Fruit fly (Drosophila melanogaster): Measurements from ENCODE around the gene Nek2.

The Nek2 gene

dm6 chrX:7893411-7894122, 2.1 kb upstream of the Nek2 start, which contains the start of the genes CG45089, ND-MNLL and p115 (continued):
- TF ChIP-seq Hr78 (GFP tag; optimal IDR thresholded peaks at IDR 0.05), result no peak
- no peak for TF ChIP-seq CG11696 (GFP tag; IDR thresholded peaks at IDR 0.05)
- no peak for TF ChIP-seq Hey (tag; optimal IDR thresholded peaks at IDR 0.05)
- TF ChIP-seq hbn (GFP tag; IDR thresholded peaks at IDR 0.05; ENCODE audit: partially characterized antibody), result peak; percentile 54
- TF ChIP-seq gcm (GFP tag; optimal IDR thresholded peaks at IDR 0.05), result peak; percentile 46
- TF ChIP-seq CG8388 (GFP tag; optimal IDR thresholded peaks at IDR 0.05), result peak; percentile 52
- no peak for TF ChIP-seq Gsc (GFP tag; IDR thresholded peaks at IDR 0.05)
- no peak; the same call in 1 of the 2 replicates for TF ChIP-seq Ravus (GFP tag; IDR thresholded peaks at IDR 0.05)
- TF ChIP-seq CG12299 (tag; optimal IDR thresholded peaks at IDR 0.05), result no peak
- no peak for TF ChIP-seq Asciz (GFP tag; optimal IDR thresholded peaks at IDR 0.05)
- TF ChIP-seq chn (GFP tag; optimal IDR thresholded peaks at IDR 0.05), result peak; percentile 28
- TF ChIP-seq ftz-f1 (GFP tag; optimal IDR thresholded peaks at IDR 0.05), result no peak
- TF ChIP-seq CG11560 (tag; IDR thresholded peaks at IDR 0.05), result no peak
- no peak for TF ChIP-seq CG15479 (GFP tag; optimal IDR thresholded peaks at IDR 0.05)
- TF ChIP-seq CG15073 (GFP tag; optimal IDR thresholded peaks at IDR 0.05), result no peak
- TF ChIP-seq fd96Cb (tag; optimal IDR thresholded peaks at IDR 0.05), result peak; percentile 26
- TF ChIP-seq wek (GFP tag; optimal IDR thresholded peaks at IDR 0.05), result no peak
- TF ChIP-seq sc (optimal IDR thresholded peaks at IDR 0.05), result no peak
- TF ChIP-seq sc (GFP tag; optimal IDR thresholded peaks at IDR 0.05), result peak; percentile 6
- peak; percentile 56 for TF ChIP-seq dmrt11E (tag; optimal IDR thresholded peaks at IDR 0.05)
- peak; percentile 14 for TF ChIP-seq dm (GFP tag; optimal IDR thresholded peaks at IDR 0.05)
- peak; percentile 40 for TF ChIP-seq Hmr (GFP tag; optimal IDR thresholded peaks at IDR 0.05)
- TF ChIP-seq stwl (tag; optimal IDR thresholded peaks at IDR 0.05), result peak; percentile 59
- TF ChIP-seq Nf-YA (GFP tag; IDR thresholded peaks at IDR 0.05), result no peak
- peak in 1 of 2 experiments; percentile 56 for TF ChIP-seq insv (GFP tag; optimal IDR thresholded peaks at IDR 0.05)
- no peak for TF ChIP-seq gsb (GFP tag; IDR thresholded peaks at IDR 0.05)
- TF ChIP-seq Nf-YB (GFP tag; optimal IDR thresholded peaks at IDR 0.05), result peak; percentile 19
- peak; percentile 15 for TF ChIP-seq CG8281 (tag; optimal IDR thresholded peaks at IDR 0.05)
- peak; percentile 55; the same call in 1 of the 2 replicates for TF ChIP-seq cas (GFP tag; IDR thresholded peaks at IDR 0.05)
- TF ChIP-seq CG18764 (GFP tag; optimal IDR thresholded peaks at IDR 0.05), result peak; percentile 44
- no peak for TF ChIP-seq ranshi (GFP tag; IDR thresholded peaks at IDR 0.05)
- peak; percentile 30 for TF ChIP-seq CG6765 (GFP tag; optimal IDR thresholded peaks at IDR 0.05)
- no peak for TF ChIP-seq hkb (optimal IDR thresholded peaks at IDR 0.05)
- TF ChIP-seq hkb (GFP tag; IDR thresholded peaks at IDR 0.05), result peak; percentile 49
- TF ChIP-seq Rx (GFP tag; IDR thresholded peaks at IDR 0.05), result 0 out of 2 replicates have a peak, but pooled peaks have one; percentile 3
- TF ChIP-seq CG34422 (GFP tag; IDR thresholded peaks at IDR 0.05), result peak; percentile 56; the same call in 1 of the 3 replicates
- no peak for TF ChIP-seq CG3726 (GFP tag; IDR thresholded peaks at IDR 0.05)
- no peak for TF ChIP-seq E2f1 (GFP tag; IDR thresholded peaks at IDR 0.05)
- TF ChIP-seq CG7556 (GFP tag; optimal IDR thresholded peaks at IDR 0.05), result peak; percentile 26
- 0 out of 2 replicates have a peak, but pooled peaks have one; percentile 11 for TF ChIP-seq CG11085 (GFP tag; IDR thresholded peaks at IDR 0.05)
- TF ChIP-seq CG8924 (tag; optimal IDR thresholded peaks at IDR 0.05), result peak; percentile 68
- no peak for TF ChIP-seq h (optimal IDR thresholded peaks at IDR 0.05)
- TF ChIP-seq CG11456 (GFP tag; IDR thresholded peaks at IDR 0.05), result peak; percentile 16; the same call in 1 of the 3 replicates
- TF ChIP-seq lab (GFP tag; optimal IDR thresholded peaks at IDR 0.05), result peak; percentile 65
- TF ChIP-seq CG31365 (tag; optimal IDR thresholded peaks at IDR 0.05), result no peak
- TF ChIP-seq CG13894 (tag; optimal IDR thresholded peaks at IDR 0.05), result peak; percentile 72
- peak; percentile 57 for TF ChIP-seq tin (GFP tag; optimal IDR thresholded peaks at IDR 0.05)
- TF ChIP-seq Hr51 (GFP tag; optimal IDR thresholded peaks at IDR 0.05), result peak; percentile 35 to 64
- TF ChIP-seq tap (tag; optimal IDR thresholded peaks at IDR 0.05), result peak; percentile 39
- TF ChIP-seq Hsf (GFP tag; optimal IDR thresholded peaks at IDR 0.05), result peak; percentile 48

All from whole organism, embryonic.